Fruit fly (Drosophila melanogaster) whole organism, embryonic: ENCODE data around the gene CG33552.

ENCODE experiments used
- ATbp ChIP-seq: fragments of 200-800 bp; sonication (Bioruptor generic); optimal IDR thresholded peaks from 2 replicates; lab custom pipeline; 2017; ENCODE audit warnings: missing biosample characterization, mild to moderate bottlenecking, missing genetic modification characterization, missing genetic modification reagents
- Ada2b ChIP-seq: fragments of 200-800 bp; sonication (Bioruptor generic); IDR thresholded peaks from 2 replicates; pipeline ENCODE4 v1.3.6; 2022; ENCODE audit warnings: missing biosample characterization, missing genetic modification characterization
- Atf-2 ChIP-seq: fragments of 200-800 bp; sonication (Bioruptor generic); optimal IDR thresholded peaks from 2 replicates; lab custom pipeline; 2016; ENCODE audit warnings: missing biosample characterization, missing genetic modification characterization
- Awh ChIP-seq: fragments of 200-800 bp; sonication (Bioruptor generic); IDR thresholded peaks from 2 replicates; pipeline ENCODE4, ENCODE4 v1.3.6; 2022; ENCODE audit warnings: missing biosample characterization, missing genetic modification characterization
- B-H2 ChIP-seq: fragments of 200-800 bp; sonication (Bioruptor generic); optimal IDR thresholded peaks from 2 replicates; lab custom pipeline; 2018; ENCODE audit warnings: missing biosample characterization, mild to moderate bottlenecking, missing genetic modification characterization
- Blimp-1 ChIP-seq: fragments of 200-800 bp; sonication (Bioruptor generic); optimal IDR thresholded peaks from 3 replicates; lab custom pipeline; 2018; ENCODE audit warnings: missing biosample characterization, missing genetic modification characterization, mild to moderate bottlenecking, moderate library complexity, missing genetic modification reagents
- BtbVII ChIP-seq: fragments of 200-800 bp; sonication (Bioruptor generic); optimal IDR thresholded peaks from 3 replicates; lab custom pipeline; 2017; ENCODE audit warnings: missing biosample characterization, mild to moderate bottlenecking, missing genetic modification characterization
- CG1024 ChIP-seq: fragments of 200-800 bp; sonication (Bioruptor generic); IDR thresholded peaks from 2 replicates; pipeline ENCODE4 v1.3.6; 2022; ENCODE audit warnings: missing biosample characterization, missing genetic modification characterization
- CG10462 ChIP-seq: fragments of 200-800 bp; sonication (Bioruptor generic); optimal IDR thresholded peaks from 2 replicates; lab custom pipeline; 2016; ENCODE audit warnings: missing biosample characterization, missing genetic modification characterization
- CG12155 ChIP-seq: fragments of 200-800 bp; sonication (Bioruptor generic); optimal IDR thresholded peaks from 3 replicates; lab custom pipeline; 2016; ENCODE audit warnings: missing biosample characterization, missing genetic modification characterization
- CG12769 ChIP-seq: fragments of 200-800 bp; sonication (Bioruptor generic); optimal IDR thresholded peaks from 2 replicates; lab custom pipeline; 2019; ENCODE audit warnings: missing biosample characterization, mild to moderate bottlenecking, missing genetic modification characterization, moderate library complexity
- CG14860 ChIP-seq: fragments of 200-800 bp; sonication (Bioruptor generic); IDR thresholded peaks from 3 replicates; pipeline ENCODE4 v1.3.6; 2022; ENCODE audit warnings: missing biosample characterization, missing genetic modification characterization; ENCODE audit not compliant: partially characterized antibody
- CG17912 ChIP-seq: fragments of 200-800 bp; sonication (Bioruptor generic); optimal IDR thresholded peaks from 2 replicates; lab custom pipeline; 2018; ENCODE audit warnings: missing biosample characterization, mild to moderate bottlenecking, missing genetic modification characterization
- CG4707 ChIP-seq: fragments of 200-800 bp; sonication (Bioruptor generic); optimal IDR thresholded peaks from 2 replicates; lab custom pipeline; 2018; ENCODE audit warnings: missing biosample characterization, mild to moderate bottlenecking, missing genetic modification characterization, moderate library complexity
- CG5180 ChIP-seq: fragments of 200-800 bp; sonication (Bioruptor generic); optimal IDR thresholded peaks from 3 replicates; lab custom pipeline; 2017; ENCODE audit warnings: missing biosample characterization, missing genetic modification characterization, mild to moderate bottlenecking, moderate library complexity, missing genetic modification reagents
- CG5245 ChIP-seq: fragments of 200-800 bp; sonication (Bioruptor generic); optimal IDR thresholded peaks from 3 replicates; lab custom pipeline; 2016; ENCODE audit warnings: missing biosample characterization, missing genetic modification characterization
- CG6791 ChIP-seq: fragments of 200-800 bp; sonication (Bioruptor generic); IDR thresholded peaks from 3 replicates; pipeline ENCODE4 v1.3.6; 2022; ENCODE audit warnings: missing biosample characterization, missing genetic modification characterization; ENCODE audit not compliant: partially characterized antibody
- CG7987 ChIP-seq: fragments of 200-800 bp; sonication (Bioruptor generic); optimal IDR thresholded peaks from 2 replicates; lab custom pipeline; 2018; ENCODE audit warnings: missing biosample characterization, mild to moderate bottlenecking, missing genetic modification characterization, moderate library complexity
- CG9932 ChIP-seq: fragments of 200-800 bp; sonication (Bioruptor generic); IDR thresholded peaks from 2 replicates; pipeline ENCODE4 v1.3.6; 2022; ENCODE audit warnings: missing biosample characterization, missing genetic modification characterization
- CoRest ChIP-seq: fragments of 200-800 bp; sonication (Bioruptor generic); optimal IDR thresholded peaks from 3 replicates; lab custom pipeline; 2018; ENCODE audit warnings: missing biosample characterization, mild to moderate bottlenecking, missing genetic modification characterization, moderate library complexity
- Dll ChIP-seq: fragments of 200-800 bp; sonication (Bioruptor generic); IDR thresholded peaks from 4 replicates; pipeline ENCODE4 v1.3.6; 2022; ENCODE audit warnings: missing biosample characterization, missing genetic modification characterization; ENCODE audit not compliant: partially characterized antibody
- Fer1 ChIP-seq: fragments of 200-800 bp; sonication (Bioruptor generic); optimal IDR thresholded peaks from 2 replicates; lab custom pipeline; 2017; ENCODE audit warnings: missing biosample characterization, mild to moderate bottlenecking, missing genetic modification characterization
- Fer3 ChIP-seq: fragments of 200-800 bp; sonication (Bioruptor generic); optimal IDR thresholded peaks from 2 replicates; lab custom pipeline; 2018; ENCODE audit warnings: missing biosample characterization, mild to moderate bottlenecking, missing genetic modification characterization, moderate library complexity
- GATAe ChIP-seq: fragments of 200-800 bp; sonication (Bioruptor generic); conservative IDR thresholded peaks from 2 replicates; pipeline ENCODE4 v1.3.6; 2022; ENCODE audit warnings: missing biosample characterization, missing genetic modification characterization
- Gug ChIP-seq: fragments of 200-800 bp; sonication (Bioruptor generic); IDR thresholded peaks from 4 replicates; pipeline ENCODE4 v1.3.6; 2022; ENCODE audit warnings: missing biosample characterization, missing genetic modification characterization
- H15 ChIP-seq: fragments of 200-800 bp; sonication (Bioruptor generic); IDR thresholded peaks from 3 replicates; pipeline ENCODE4 v1.3.6; 2022; ENCODE audit warnings: missing biosample characterization, missing genetic modification characterization
- Jarid2 ChIP-seq: fragments of 200-800 bp; sonication (Bioruptor generic); optimal IDR thresholded peaks from 3 replicates; lab custom pipeline; 2017; ENCODE audit warnings: mild to moderate bottlenecking, missing biosample characterization, missing genetic modification reagents, missing genetic modification characterization
- ab ChIP-seq: fragments of 200-800 bp; sonication (Bioruptor generic); optimal IDR thresholded peaks from 2 replicates; lab custom pipeline; 2016; ENCODE audit warnings: missing biosample characterization, missing genetic modification characterization
- abd-A ChIP-seq: fragments of 200-800 bp; sonication (Bioruptor generic); optimal IDR thresholded peaks from 3 replicates; lab custom pipeline; 2019; ENCODE audit warnings: missing biosample characterization, mild to moderate bottlenecking, missing genetic modification characterization, moderate library complexity
- amos ChIP-seq: fragments of 200-800 bp; sonication (Bioruptor generic); IDR thresholded peaks from 2 replicates; pipeline ENCODE4 v1.3.6; 2022; ENCODE audit warnings: missing biosample characterization, missing genetic modification characterization; ENCODE audit not compliant: partially characterized antibody
- caup ChIP-seq: fragments of 200-800 bp; sonication (Bioruptor generic); optimal IDR thresholded peaks from 3 replicates; lab custom pipeline; 2017; ENCODE audit warnings: missing biosample characterization, mild to moderate bottlenecking, missing genetic modification characterization, moderate library complexity; ENCODE audit not compliant: severe bottlenecking
- cg ChIP-seq: fragments of 200-800 bp; sonication (Bioruptor generic); optimal IDR thresholded peaks from 3 replicates; lab custom pipeline; 2019; ENCODE audit warnings: missing biosample characterization, mild to moderate bottlenecking, missing genetic modification characterization, moderate library complexity
- gce ChIP-seq: fragments of 200-800 bp; sonication (Bioruptor generic); IDR thresholded peaks from 3 replicates; pipeline ENCODE4 v1.3.6; 2022; ENCODE audit warnings: missing biosample characterization, missing genetic modification characterization
- hbn ChIP-seq: fragments of 200-800 bp; sonication (Bioruptor generic); IDR thresholded peaks from 2 replicates; pipeline ENCODE4 v1.3.6; 2022; ENCODE audit warnings: missing biosample characterization, missing genetic modification characterization; ENCODE audit not compliant: partially characterized antibody
- lmd ChIP-seq: fragments of 200-800 bp; sonication (Bioruptor generic); IDR thresholded peaks from 2 replicates; pipeline ENCODE4 v1.3.6; 2022; ENCODE audit warnings: missing biosample characterization, missing genetic modification characterization
- lov ChIP-seq, 2 experiments: fragments of 200-800 bp in 1 of 2; fragments of >200 bp in 1 of 2; sonication (Bioruptor generic) in 1 of 2; IDR thresholded peaks in 1 of 2; optimal IDR thresholded peaks in 1 of 2; 2 replicates in 1 of 2; 3 replicates in 1 of 2; pipeline versions ENCODE4 v1.3.6 to Lab custom; 2017 to 2022; ENCODE audit warnings: missing biosample characterization in 1 of 2, missing genetic modification characterization in 1 of 2
- nom ChIP-seq: fragments of 200-800 bp; sonication (Bioruptor generic); optimal IDR thresholded peaks from 2 replicates; lab custom pipeline; 2017; ENCODE audit warnings: missing biosample characterization, missing genetic modification characterization, mild to moderate bottlenecking, moderate library complexity, missing genetic modification reagents
- pb ChIP-seq: fragments of 200-800 bp; sonication (Bioruptor generic); optimal IDR thresholded peaks from 3 replicates; lab custom pipeline; 2016; ENCODE audit warnings: missing biosample characterization, missing genetic modification characterization
- peb ChIP-seq: fragments of 200-800 bp; sonication (Bioruptor generic); IDR thresholded peaks from 2 replicates; pipeline ENCODE4 v1.3.6; 2022; ENCODE audit warnings: missing biosample characterization, missing genetic modification characterization
- sd ChIP-seq: fragments of 200-800 bp; sonication (Bioruptor generic); optimal IDR thresholded peaks from 3 replicates; lab custom pipeline; 2018; ENCODE audit warnings: missing biosample characterization, mild to moderate bottlenecking, missing genetic modification characterization, moderate library complexity
- seq ChIP-seq: fragments of 200-800 bp; sonication (Bioruptor generic); IDR thresholded peaks from 2 replicates; pipeline ENCODE4 v1.3.6; 2022; ENCODE audit warnings: missing biosample characterization, missing genetic modification characterization
- slp2 ChIP-seq: fragments of 200-800 bp; sonication (Bioruptor generic); optimal IDR thresholded peaks from 2 replicates; lab custom pipeline; 2016; ENCODE audit warnings: missing biosample characterization, missing genetic modification characterization
- ssp ChIP-seq: fragments of 200-800 bp; sonication (Bioruptor generic); IDR thresholded peaks from 2 replicates; pipeline ENCODE4 v1.3.6; 2022; ENCODE audit warnings: missing biosample characterization, missing genetic modification characterization
- sug ChIP-seq: fragments of 200-800 bp; optimal IDR thresholded peaks from 2 replicates; lab custom pipeline; 2019; ENCODE audit warnings: missing biosample characterization, mild to moderate bottlenecking, missing genetic modification characterization, moderate library complexity
- zen ChIP-seq: fragments of 200-800 bp; sonication (Bioruptor generic); optimal IDR thresholded peaks from 3 replicates; lab custom pipeline; 2018; ENCODE audit warnings: missing biosample characterization, mild to moderate bottlenecking, missing genetic modification characterization, moderate library complexity
- zf30C ChIP-seq: fragments of 200-800 bp; sonication (Bioruptor generic); optimal IDR thresholded peaks from 3 replicates; lab custom pipeline; 2018; ENCODE audit warnings: missing biosample characterization, mild to moderate bottlenecking, missing genetic modification characterization

Gene CG33552

dm6 chr2L:16683958-16684877, 1.9 kb downstream of the CG33552 start, which contains the start of gene CG31807 (continued):
- TF ChIP-seq Fer3 (tag; lab: Kevin White, UChicago), result peak; percentile 66
- peak; percentile 36 for TF ChIP-seq pb (GFP tag; lab: Kevin White, UChicago)
- TF ChIP-seq CG17912 (GFP tag; lab: Kevin White, UChicago), result peak; percentile 2
- no peak for TF ChIP-seq amos (GFP tag; lab: Robert Waterston, UW)
- TF ChIP-seq caup, result no peak
- TF ChIP-seq cg (GFP tag; lab: Kevin White, UChicago), result no peak
- no peak for TF ChIP-seq CG7987 (GFP tag; lab: Kevin White, UChicago)
- TF ChIP-seq lmd (GFP tag; lab: Robert Waterston, UW), result peak; percentile 57; the same call in 1 of the 2 replicates
- TF ChIP-seq Fer1 (GFP tag; lab: Kevin White, UChicago), result peak; percentile 80
- TF ChIP-seq Dll, result no peak
- peak; percentile 62 for TF ChIP-seq BtbVII (GFP tag; lab: Kevin White, UChicago)
- no peak for TF ChIP-seq lov (optimal IDR thresholded peaks at IDR 0.05; lab: Kevin White, UChicago)
- TF ChIP-seq lov (GFP tag; IDR thresholded peaks at IDR 0.05; lab: Robert Waterston, UW), result 0 out of 3 replicates have a peak, but pooled peaks have one; percentile 30
- TF ChIP-seq Jarid2 (GFP tag; lab: Kevin White, UChicago), result no peak
- TF ChIP-seq peb, result no peak
- TF ChIP-seq nom, result peak; percentile 95
- peak; percentile 29 for TF ChIP-seq sd (tag; lab: Kevin White, UChicago)
- TF ChIP-seq CG9932 (GFP tag; lab: Robert Waterston, UW), result 0 out of 2 replicates have a peak, but pooled peaks have one; percentile 25
- peak; percentile 50; the same call in 1 of the 2 replicates for TF ChIP-seq Awh
- peak; percentile 17; the same call in 1 of the 4 replicates for TF ChIP-seq Gug
- no peak for TF ChIP-seq hbn (GFP tag; lab: Robert Waterston, UW)
- TF ChIP-seq Ada2b (GFP tag; lab: Robert Waterston, UW), result peak; percentile 29
- TF ChIP-seq seq (GFP tag; lab: Robert Waterston, UW), result peak; percentile 69
- TF ChIP-seq CG5245 (GFP tag; lab: Kevin White, UChicago), result no peak
- TF ChIP-seq zen (tag; lab: Kevin White, UChicago), result no peak
- no peak for TF ChIP-seq GATAe (GFP tag; lab: Robert Waterston, UW)
- no peak for TF ChIP-seq ab (GFP tag; lab: Kevin White, UChicago)
- peak; percentile 72 for TF ChIP-seq Blimp-1 (GFP tag; lab: Kevin White, UChicago)
- peak; percentile 90 for TF ChIP-seq ATbp
- TF ChIP-seq CG6791 (GFP tag; lab: Robert Waterston, UW), result no peak
- no peak for TF ChIP-seq CG1024 (GFP tag; lab: Robert Waterston, UW)
- TF ChIP-seq sug (tag; lab: Kevin White, UChicago), result peak; percentile 48
- TF ChIP-seq CG5180 (GFP tag; lab: Kevin White, UChicago), result peak; percentile 50
- TF ChIP-seq B-H2 (GFP tag; lab: Kevin White, UChicago), result peak; percentile 8
- no peak for TF ChIP-seq CG4707
- peak; percentile 43 for TF ChIP-seq CG10462 (GFP tag; lab: Kevin White, UChicago)
- TF ChIP-seq abd-A (tag; lab: Kevin White, UChicago), result no peak
- 0 out of 3 replicates have a peak, but pooled peaks have one; percentile 42 for TF ChIP-seq gce (GFP tag; lab: Robert Waterston, UW)
- TF ChIP-seq ssp (GFP tag; lab: Robert Waterston, UW), result 0 out of 2 replicates have a peak, but pooled peaks have one; percentile 18
- TF ChIP-seq CG12769 (tag; lab: Kevin White, UChicago), result peak; percentile 10
- TF ChIP-seq CoRest (tag; lab: Kevin White, UChicago), result peak; percentile 63
- peak; percentile 20 for TF ChIP-seq CG12155 (GFP tag; lab: Kevin White, UChicago)
- TF ChIP-seq zf30C (GFP tag; lab: Kevin White, UChicago), result no peak
- no peak for TF ChIP-seq CG14860 (GFP tag; lab: Robert Waterston, UW)
- no peak for TF ChIP-seq H15 (GFP tag; lab: Robert Waterston, UW)
- peak; percentile 34 for TF ChIP-seq slp2 (GFP tag; lab: Kevin White, UChicago)
- peak; percentile 72 for TF ChIP-seq Atf-2 (GFP tag; lab: Kevin White, UChicago)
